Worm (Caenorhabditis elegans): ENCODE measurements around the gene phat-3.

The phat-3 gene

ce11 chrV:4005219-4005618 is 38.5 kb upstream of the phat-3 start, which contains the start of gene srh-8:
Gene srh-8, plus strand, starts transcription at chrV:4005519.
- TF ChIP-seq aha-1 (tag) = peak; percentile 25
- TF ChIP-seq D1046.2 (GFP tag; IDR thresholded peaks at IDR 0.05) = no peak
- TF ChIP-seq madf-9 (GFP tag; conservative IDR thresholded peaks at IDR 0.05) = no peak
- TF ChIP-seq gei-8 (GFP tag; optimal IDR thresholded peaks at IDR 0.05) = no peak
- TF ChIP-seq fkh-10 (GFP tag; optimal IDR thresholded peaks at IDR 0.05) = no peak
- TF ChIP-seq unc-130 (GFP tag; optimal IDR thresholded peaks at IDR 0.05) = no peak

- TF ChIP-seq vab-7 (GFP tag; IDR thresholded peaks at IDR 0.05) = no peak
- TF ChIP-seq mxl-3 (GFP tag; optimal IDR thresholded peaks at IDR 0.05) = no peak
- no peak for TF ChIP-seq lin-15B (tag; optimal IDR thresholded peaks at IDR 0.05)
- no peak for TF ChIP-seq lin-1 (GFP tag; IDR thresholded peaks at IDR 0.05)
- no peak for TF ChIP-seq ceh-62 (tag; optimal IDR thresholded peaks at IDR 0.05)
Observed at ce11 chrV:4007927-4008326, 35.8 kb upstream of the phat-3 start, which contains the start of gene srh-7. Gene srh-7, plus strand, starts transcription at chrV:4008227.

- TF ChIP-seq aha-1 (tag) = peak; percentile 3
- no peak for TF ChIP-seq snpc-4 (tag; optimal IDR thresholded peaks at IDR 0.05)
- no peak for TF ChIP-seq Y5F2A.4 (GFP tag; optimal IDR thresholded peaks at IDR 0.05)
- TF ChIP-seq mep-1 (tag; optimal IDR thresholded peaks at IDR 0.05) = no peak
- TF ChIP-seq jun-1 (tag; optimal IDR thresholded peaks at IDR 0.05) = no peak
Observed at ce11 chrV:4010170-4010569, 33.6 kb upstream of the phat-3 start, which contains the start of gene srh-4. Gene srh-4, plus strand, starts transcription at chrV:4010470.

- TF ChIP-seq T26A8.4 (GFP tag; IDR thresholded peaks at IDR 0.05) (no peak), lin-39 (tag; optimal IDR thresholded peaks at IDR 0.05) (no peak), R02D3.7 (tag; optimal IDR thresholded peaks at IDR 0.05) (no peak), daf-16 (GFP tag; optimal IDR thresholded peaks at IDR 0.05) (no peak), daf-16 (tag; optimal IDR thresholded peaks at IDR 0.05) (no peak), fkh-10 (GFP tag; optimal IDR thresholded peaks at IDR 0.05) (no peak), lin-29 (GFP tag; IDR thresholded peaks at IDR 0.05) (no peak)
Observed at ce11 chrV:4016780-4017179, 27.0 kb upstream of the phat-3 start, which contains the start of gene srw-89. Gene srw-89, plus strand, starts transcription at chrV:4017080.

DNA sequence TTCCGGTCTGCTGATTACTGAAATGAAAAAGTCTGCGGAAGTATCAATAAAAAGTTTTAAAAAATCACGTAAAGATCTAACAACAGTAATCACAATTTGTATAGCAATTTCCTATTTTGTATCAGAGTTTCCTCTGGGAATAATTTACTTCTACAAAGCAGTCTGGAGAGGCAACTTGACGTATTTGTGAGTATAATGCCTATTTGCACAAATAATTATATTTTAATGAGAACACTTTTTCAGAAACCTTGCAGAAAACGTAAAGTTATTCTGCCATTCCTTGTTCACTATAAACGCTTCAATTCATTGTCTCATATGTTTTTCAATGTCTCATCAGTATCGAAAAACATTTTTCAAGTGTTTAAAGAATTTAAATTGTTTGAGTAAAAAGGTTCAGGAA is 25.1 kb upstream of the phat-3 start:
- TF ChIP-seq nhr-28 (tag; optimal IDR thresholded peaks at IDR 0.05) (no peak), unc-62 (GFP tag; optimal IDR thresholded peaks at IDR 0.05 in 1 of 2) (peak in 1 of 2 experiments; percentile 80), unc-62 (tag; optimal IDR thresholded peaks at IDR 0.05) (no peak)

- no peak for TF ChIP-seq lsy-2 (tag; optimal IDR thresholded peaks at IDR 0.05)
- TF ChIP-seq dmd-9 (GFP tag; IDR thresholded peaks at IDR 0.05) = no peak
- TF ChIP-seq mdl-1 (tag; optimal IDR thresholded peaks at IDR 0.05) = no peak
- no peak for TF ChIP-seq vab-7 (GFP tag; IDR thresholded peaks at IDR 0.05)
- no peak for TF ChIP-seq nhr-10 (tag; optimal IDR thresholded peaks at IDR 0.05)
- no peak for TF ChIP-seq aly-2 (tag; optimal IDR thresholded peaks at IDR 0.05)
- no peak for TF ChIP-seq duxl-1 (tag; optimal IDR thresholded peaks at IDR 0.05; ENCODE audit: poor library complexity)
- no peak for TF ChIP-seq unc-39 (tag; optimal IDR thresholded peaks at IDR 0.05)
- TF ChIP-seq lim-7 (GFP tag; IDR thresholded peaks at IDR 0.05) = no peak
- no peak for TF ChIP-seq F49E8.2 (tag; optimal IDR thresholded peaks at IDR 0.05; ENCODE audit: borderline replicate concordance)
- no peak for TF ChIP-seq nhr-42 (GFP tag; IDR thresholded peaks at IDR 0.05)
- no peak for TF ChIP-seq ZK546.5 (tag; optimal IDR thresholded peaks at IDR 0.05)
- TF ChIP-seq egl-43 (GFP tag; IDR thresholded peaks at IDR 0.05) = no peak
- TF ChIP-seq daf-16 (GFP tag; optimal IDR thresholded peaks at IDR 0.05) = no peak
- TF ChIP-seq daf-16 (tag; optimal IDR thresholded peaks at IDR 0.05) = no peak
Observed at ce11 chrV:4019188-4019587, 24.5 kb upstream of the phat-3 start, which contains the start of gene K09D9.3. Gene K09D9.3, plus strand, starts transcription at chrV:4019488.
